Worm (Caenorhabditis elegans) whole organism, L1 larva: Measurements from ENCODE around the gene H11L12.1.
A peak's percentile ranks its signal among the peaks of the same experiment; 100 is the strongest.

Source experiments
- C16A3.4 ChIP-seq: fragments of 150-350 bp; optimal IDR thresholded peaks from 2 replicates; lab custom pipeline; 2014; ENCODE audit warnings: missing biosample characterization, missing genetic modification characterization
- alr-1 ChIP-seq: fragments of 200-800 bp; sonication (Bioruptor generic); optimal IDR thresholded peaks from 2 replicates; lab custom pipeline; 2018; ENCODE audit warnings: borderline replicate concordance, mild to moderate bottlenecking, missing genetic modification characterization, missing compliant biosample characterization
- blmp-1 ChIP-seq: fragments of 150-350 bp; optimal IDR thresholded peaks from 2 replicates; lab custom pipeline; 2014; ENCODE audit warnings: missing biosample characterization, missing genetic modification characterization
- ceh-88 ChIP-seq: fragments of 200-800 bp; sonication (Bioruptor generic); IDR thresholded peaks from 2 replicates; pipeline ENCODE4 v1.3.6; 2022; ENCODE audit warnings: missing genetic modification characterization, missing compliant biosample characterization
- ceh-90 ChIP-seq: sonication (generic microtip); optimal IDR thresholded peaks from 2 replicates; lab custom pipeline; 2016; ENCODE audit warnings: missing genetic modification characterization, missing compliant biosample characterization
- ces-1 ChIP-seq: fragments of 150-350 bp; optimal IDR thresholded peaks from 2 replicates; lab custom pipeline; 2014; ENCODE audit warnings: missing biosample characterization, missing genetic modification reagents, missing genetic modification characterization
- dpl-1 ChIP-seq, 3 experiments: fragments of 150-350 bp in 2 of 3; sonication (generic microtip) in 1 of 3; optimal IDR thresholded peaks; 2 replicates each; lab custom pipeline; 2014 to 2017; ENCODE audit warnings: missing biosample characterization in 3 of 3, missing genetic modification characterization in 3 of 3, missing genetic modification reagents in 3 of 3
- efl-1 ChIP-seq, 4 experiments: fragments of 150-350 bp; optimal IDR thresholded peaks in 3 of 4; peaks in 1 of 4; 1 replicate in 1 of 4; 2 replicates in 3 of 4; lab custom pipeline; 2014; ENCODE audit warnings: missing biosample characterization in 2 of 4, missing genetic modification characterization in 2 of 4, missing genetic modification reagents in 2 of 4
- elt-2 ChIP-seq: sonication (generic microtip); optimal IDR thresholded peaks from 2 replicates; lab custom pipeline; 2016; ENCODE audit warnings: missing genetic modification characterization, mild to moderate bottlenecking, inconsistent platforms, missing compliant biosample characterization, missing genetic modification reagents
- ets-5 ChIP-seq: fragments of 200-800 bp; sonication (Bioruptor generic); IDR thresholded peaks from 2 replicates; pipeline ENCODE4 v1.3.6; 2022; ENCODE audit warnings: missing genetic modification characterization, missing compliant biosample characterization
- fkh-10 ChIP-seq: sonication (generic microtip); optimal IDR thresholded peaks from 2 replicates; lab custom pipeline; 2017; ENCODE audit warnings: missing biosample characterization, missing genetic modification reagents, missing genetic modification characterization
- hpl-2 ChIP-seq: fragments of 150-350 bp; optimal IDR thresholded peaks from 2 replicates; lab custom pipeline; 2014; ENCODE audit warnings: missing biosample characterization, missing genetic modification reagents, missing genetic modification characterization
- isw-1 ChIP-seq: fragments of 200-800 bp; sonication (Bioruptor generic); IDR thresholded peaks from 2 replicates; pipeline ENCODE4 v1.3.6; 2022; ENCODE audit warnings: missing genetic modification characterization, missing compliant biosample characterization
- jun-1 ChIP-seq: fragments of 150-350 bp; optimal IDR thresholded peaks from 2 replicates; lab custom pipeline; 2014; ENCODE audit warnings: missing biosample characterization, missing genetic modification reagents, missing genetic modification characterization
- lin-14 ChIP-seq: fragments of 200-800 bp; sonication (Bioruptor generic); optimal IDR thresholded peaks from 2 replicates; lab custom pipeline; 2018; ENCODE audit warnings: mild to moderate bottlenecking, missing genetic modification characterization, moderate library complexity, missing compliant biosample characterization
- lsy-2 ChIP-seq, 2 experiments: fragments of 150-350 bp; optimal IDR thresholded peaks; 2 replicates each; lab custom pipeline; 2014; ENCODE audit warnings: missing biosample characterization in 2 of 2, missing genetic modification characterization in 2 of 2
- mdl-1 ChIP-seq, 2 experiments: fragments of 150-350 bp; optimal IDR thresholded peaks; 2 replicates each; lab custom pipeline; 2014 to 2017; ENCODE audit warnings: missing biosample characterization in 2 of 2, missing genetic modification characterization in 2 of 2, inconsistent platforms in 1 of 2
- mep-1 ChIP-seq: fragments of 150-350 bp; optimal IDR thresholded peaks from 2 replicates; lab custom pipeline; 2014; ENCODE audit warnings: missing biosample characterization, missing genetic modification characterization
- nhr-12 ChIP-seq: sonication (generic microtip); optimal IDR thresholded peaks from 2 replicates; lab custom pipeline; 2017; ENCODE audit warnings: missing biosample characterization, missing genetic modification characterization
- nhr-19 ChIP-seq: fragments of 200-800 bp; sonication (Bioruptor generic); conservative IDR thresholded peaks from 2 replicates; pipeline ENCODE4 v1.3.6; 2022; ENCODE audit warnings: missing genetic modification characterization, missing compliant biosample characterization
- nhr-237 ChIP-seq: fragments of 150-350 bp; optimal IDR thresholded peaks from 2 replicates; lab custom pipeline; 2014; ENCODE audit warnings: missing biosample characterization, missing genetic modification characterization
- nhr-47 ChIP-seq: sonication (generic microtip); optimal IDR thresholded peaks from 2 replicates; lab custom pipeline; 2016; ENCODE audit warnings: mild to moderate bottlenecking, missing genetic modification characterization, moderate library complexity, missing compliant biosample characterization
- nhr-71 ChIP-seq: sonication (generic microtip); optimal IDR thresholded peaks from 2 replicates; lab custom pipeline; 2016; ENCODE audit warnings: mild to moderate bottlenecking, missing genetic modification characterization, moderate library complexity, missing compliant biosample characterization
- nhr-85 ChIP-seq: sonication (generic microtip); peaks from one replicate; lab custom pipeline; 2016; ENCODE audit warnings: missing genetic modification characterization, inconsistent platforms, missing compliant biosample characterization
- pag-3 ChIP-seq: sonication (generic microtip); optimal IDR thresholded peaks from 2 replicates; lab custom pipeline; 2017; ENCODE audit warnings: missing genetic modification characterization, mild to moderate bottlenecking, missing compliant biosample characterization, antibody characterized with exemption, borderline replicate concordance; ENCODE audit not compliant: insufficient read depth
- pax-3 ChIP-seq: fragments of 200-800 bp; sonication (Bioruptor generic); optimal IDR thresholded peaks from 2 replicates; lab custom pipeline; 2018; ENCODE audit warnings: mild to moderate bottlenecking, missing genetic modification characterization, moderate library complexity, missing compliant biosample characterization
- sptf-1 ChIP-seq: fragments of 150-350 bp; optimal IDR thresholded peaks from 2 replicates; lab custom pipeline; 2014; ENCODE audit warnings: missing biosample characterization, missing genetic modification characterization
- swsn-7 ChIP-seq: sonication (generic microtip); optimal IDR thresholded peaks from 2 replicates; lab custom pipeline; 2016; ENCODE audit warnings: missing genetic modification characterization, missing compliant biosample characterization
- tbx-2 ChIP-seq: sonication (generic microtip); optimal IDR thresholded peaks from 2 replicates; lab custom pipeline; 2016; ENCODE audit warnings: missing genetic modification characterization, missing compliant biosample characterization
- unc-86 ChIP-seq: sonication (generic microtip); optimal IDR thresholded peaks from 2 replicates; lab custom pipeline; 2016; ENCODE audit warnings: missing genetic modification characterization, missing compliant biosample characterization
- vab-15 ChIP-seq: sonication (generic microtip); optimal IDR thresholded peaks from 2 replicates; lab custom pipeline; 2017; ENCODE audit warnings: missing genotype, mild to moderate bottlenecking, missing genetic modification characterization, missing compliant biosample characterization
- ztf-11 ChIP-seq, 2 experiments: sonication (generic microtip); optimal IDR thresholded peaks; 2 replicates each; lab custom pipeline; 2016 to 2017; ENCODE audit warnings: missing genetic modification characterization in 2 of 2, missing biosample characterization in 1 of 2, missing compliant biosample characterization in 1 of 2

H11L12.1 gene

DNA sequence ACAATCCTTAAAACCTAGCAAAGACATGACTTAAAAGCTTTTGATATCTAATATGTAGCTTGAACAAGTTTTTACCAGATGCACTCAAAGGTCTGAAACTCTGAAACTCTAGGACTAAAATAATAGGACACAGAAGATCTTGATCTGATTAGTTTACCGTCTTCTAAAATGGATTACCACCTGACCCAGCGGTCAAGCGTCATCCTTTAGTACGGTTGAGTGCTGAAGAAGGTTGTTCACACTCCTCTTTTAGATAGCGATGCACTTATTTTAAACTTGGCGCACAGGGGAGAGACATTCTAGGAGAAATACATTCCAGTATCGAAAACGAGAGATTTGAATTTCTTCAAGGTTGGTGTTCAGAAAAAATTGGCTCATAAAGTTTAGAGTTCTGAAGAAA lies 27.8 kb downstream of the H11L12.1 start:
- TF ChIP-seq nhr-12 (no peak), alr-1 (tag; lab: Kevin White, UChicago) (no peak), C16A3.4 (tag; lab: Kevin White, UChicago) (no peak), elt-2 (no peak), ztf-11 (tag; optimal IDR thresholded peaks at IDR 0.05; lab: Kevin White, UChicago) (no peak), ceh-88 (GFP tag; lab: Robert Waterston, UW) (no peak), vab-15 (no peak), nhr-85 (tag; lab: Kevin White, UChicago) (peak; percentile 71), lin-14 (GFP tag; lab: Kevin White, UChicago) (no peak), nhr-19 (GFP tag; lab: Robert Waterston, UW) (no peak), mep-1 (tag; lab: Kevin White, UChicago) (no peak), ceh-90 (no peak), nhr-47 (tag; lab: Kevin White, UChicago) (no peak), blmp-1 (tag; lab: Kevin White, UChicago) (peak; percentile 58), lsy-2 (tag; optimal IDR thresholded peaks at IDR 0.05; lab: Kevin White, UChicago) (no peak)

DNA sequence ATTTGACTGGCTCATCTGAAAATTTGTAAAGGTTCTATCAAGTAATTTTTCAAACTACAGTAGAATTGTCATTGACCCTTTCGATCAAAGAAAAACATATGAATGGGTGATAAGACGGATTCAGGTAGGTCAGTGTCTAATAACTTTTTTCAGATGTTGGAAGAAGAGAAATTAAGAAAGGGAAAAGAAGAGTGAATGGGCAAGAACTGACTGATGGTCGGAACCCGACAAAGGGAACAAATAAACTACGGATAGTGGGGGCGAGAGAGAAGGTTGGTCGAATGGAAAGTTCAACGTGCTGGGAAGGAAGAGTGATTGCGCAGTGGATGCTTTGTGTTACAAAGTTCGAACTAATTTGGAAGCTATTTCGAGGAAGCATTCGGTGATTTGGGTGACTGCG lies 29.2 kb downstream of the H11L12.1 start:
- TF ChIP-seq blmp-1 (tag; lab: Kevin White, UChicago), result peak; percentile 96
- TF ChIP-seq efl-1 (optimal IDR thresholded peaks at IDR 0.05; lab: Kevin White, UChicago), result no peak
- TF ChIP-seq efl-1 (GFP tag; optimal IDR thresholded peaks at IDR 0.05 in 1 of 2; lab: Kevin White, UChicago), result peak in 1 of 2 experiments; percentile 17
- no peak for TF ChIP-seq ets-5 (GFP tag; lab: Robert Waterston, UW)

DNA sequence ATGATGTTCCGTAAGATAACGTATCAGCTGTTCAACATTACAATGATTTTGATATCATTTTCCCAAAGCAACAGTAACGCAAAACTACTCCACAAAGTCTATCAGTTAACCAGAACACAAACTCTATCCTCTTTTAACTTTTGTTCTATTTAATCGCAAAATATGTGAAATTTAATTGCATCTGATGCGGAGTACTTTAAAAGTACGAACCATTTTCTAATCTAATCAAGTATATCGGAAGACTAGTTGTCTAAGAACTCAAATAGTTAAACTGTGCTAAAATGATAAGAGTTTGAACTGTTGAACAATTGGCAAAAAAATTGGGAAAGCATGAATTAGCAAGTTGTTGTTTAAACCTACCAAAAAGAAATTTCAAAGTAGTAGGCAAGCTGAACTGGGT lies 30.0 kb downstream of the H11L12.1 start:
- no peak for TF ChIP-seq nhr-19 (GFP tag; lab: Robert Waterston, UW)
- TF ChIP-seq isw-1 (GFP tag; lab: Robert Waterston, UW), result no peak
- no peak for TF ChIP-seq tbx-2 (tag; lab: Kevin White, UChicago)
- TF ChIP-seq nhr-237 (tag; lab: Kevin White, UChicago), result no peak
- no peak for TF ChIP-seq jun-1 (tag; lab: Kevin White, UChicago)
- no peak for TF ChIP-seq pag-3 (tag; lab: Kevin White, UChicago)

DNA sequence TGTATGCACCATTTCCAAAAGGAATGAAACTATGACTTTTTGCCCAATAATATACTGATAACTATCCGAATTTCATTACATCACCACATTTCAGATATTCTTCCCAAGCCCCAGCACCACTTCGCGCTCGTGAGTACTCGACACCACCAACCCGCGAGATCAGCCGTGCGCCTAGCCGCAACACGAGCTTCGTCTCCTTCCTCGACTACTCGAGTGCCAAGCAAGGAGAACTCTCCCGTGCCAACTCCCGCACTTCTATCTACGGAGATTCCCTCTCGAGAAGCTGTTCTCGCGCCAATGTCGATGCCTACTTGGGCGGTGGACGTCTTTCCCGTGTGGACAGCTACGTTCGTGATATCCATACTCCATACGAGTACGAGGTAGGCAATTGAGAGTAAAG lies 34.8 kb downstream of the H11L12.1 start:
- TF ChIP-seq dpl-1 (GFP tag; optimal IDR thresholded peaks at IDR 0.05; lab: Kevin White, UChicago) (no peak), efl-1 (optimal IDR thresholded peaks at IDR 0.05; lab: Kevin White, UChicago) (no peak), efl-1 (GFP tag; optimal IDR thresholded peaks at IDR 0.05 in 1 of 2; lab: Kevin White, UChicago) (peak in 1 of 2 experiments; percentile 89), unc-86 (tag; lab: Kevin White, UChicago) (no peak), nhr-19 (GFP tag; lab: Robert Waterston, UW) (no peak), sptf-1 (no peak), pax-3 (tag; lab: Kevin White, UChicago) (no peak), lsy-2 (tag; optimal IDR thresholded peaks at IDR 0.05; lab: Kevin White, UChicago) (no peak)

DNA sequence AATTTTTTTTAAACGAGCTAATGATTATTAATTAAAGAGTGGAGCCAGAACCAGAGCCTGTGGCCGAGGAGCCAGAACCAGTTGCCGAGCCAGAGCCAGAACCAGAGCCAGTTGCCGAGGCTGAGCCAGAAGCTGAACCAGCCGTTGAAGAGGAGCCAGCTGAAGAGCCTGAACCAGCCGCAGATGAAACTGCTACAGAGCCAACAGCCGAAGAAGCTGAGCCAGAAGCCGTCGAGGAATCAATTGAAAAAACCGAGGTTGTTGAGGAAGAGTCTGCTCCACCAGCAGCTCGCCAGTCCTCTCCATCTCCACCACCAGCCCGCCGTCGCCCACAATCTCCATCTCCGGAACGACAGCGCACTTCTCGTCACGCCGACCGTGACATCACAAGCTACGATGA lies 35.8 kb downstream of the H11L12.1 start:
- TF ChIP-seq ces-1 (no peak), mdl-1 (tag; optimal IDR thresholded peaks at IDR 0.05; lab: Kevin White, UChicago) (no peak), nhr-71 (no peak), fkh-10 (GFP tag; lab: Kevin White, UChicago) (no peak), lsy-2 (tag; optimal IDR thresholded peaks at IDR 0.05; lab: Kevin White, UChicago) (no peak), hpl-2 (GFP tag; lab: Kevin White, UChicago) (no peak), swsn-7 (tag; lab: Kevin White, UChicago) (no peak), tbx-2 (tag; lab: Kevin White, UChicago) (no peak)
